Fruit fly (Drosophila melanogaster) S2 (cell line): ENCODE data around the gene Arr2.
A peak's percentile ranks its signal among the peaks of the same experiment; 100 is the strongest.

ENCODE experiments used
- CG8478 ChIP-seq: fragments of >200 bp; optimal IDR thresholded peaks from 2 replicates; lab custom pipeline; 2018
- CTCF ChIP-seq, 2 experiments: fragments of >200 bp; optimal IDR thresholded peaks; 2 replicates each; lab custom pipeline; 2018

DNA sequence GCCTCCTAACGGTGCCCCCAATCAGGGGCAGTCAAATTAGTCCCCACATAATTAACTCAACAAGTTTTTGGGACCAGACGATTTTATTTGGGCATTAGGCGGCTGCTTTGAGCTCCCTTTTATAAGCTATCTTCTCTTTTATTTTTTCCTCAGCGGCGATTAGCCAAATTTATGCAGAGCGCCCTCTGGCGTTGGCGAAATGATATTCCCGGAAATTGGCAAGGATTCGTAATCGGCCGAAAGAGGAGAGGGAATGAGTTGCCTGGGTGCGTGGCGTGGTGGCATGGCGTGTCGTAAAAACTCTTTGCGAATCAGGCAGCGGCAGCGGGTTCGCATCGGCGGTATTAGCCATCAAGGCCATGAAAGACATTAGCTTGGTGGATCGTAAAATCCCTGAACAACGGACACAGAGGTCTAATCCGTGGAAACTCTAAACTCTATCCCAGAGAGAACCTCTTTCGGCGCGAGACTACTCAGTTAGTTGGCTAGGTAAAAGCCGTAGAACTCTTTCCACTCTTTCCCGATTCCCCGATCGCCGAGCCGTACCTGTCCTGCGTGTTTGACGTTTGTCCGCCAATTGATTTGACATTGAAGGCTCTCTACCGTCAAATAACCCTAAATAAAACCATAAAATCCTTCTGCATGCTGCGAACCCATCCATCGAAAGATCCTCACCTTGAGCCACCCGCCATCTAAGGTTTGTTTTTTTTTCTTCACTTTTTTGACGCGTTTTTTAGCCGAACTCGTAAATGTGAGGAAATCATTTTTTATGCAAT is 21.3 kb upstream of the Arr2 start:
- TF ChIP-seq CG8478 (lab: Kevin White, UChicago): no peak
- TF ChIP-seq CTCF (optimal IDR thresholded peaks at IDR 0.05; lab: Kevin White, UChicago): peak; percentile 62 to 67
